Worm (Caenorhabditis elegans): Measurements from ENCODE around the gene sru-40.
A peak's percentile ranks its signal among the peaks of the same experiment; 100 is the strongest.

Gene sru-40

DNA sequence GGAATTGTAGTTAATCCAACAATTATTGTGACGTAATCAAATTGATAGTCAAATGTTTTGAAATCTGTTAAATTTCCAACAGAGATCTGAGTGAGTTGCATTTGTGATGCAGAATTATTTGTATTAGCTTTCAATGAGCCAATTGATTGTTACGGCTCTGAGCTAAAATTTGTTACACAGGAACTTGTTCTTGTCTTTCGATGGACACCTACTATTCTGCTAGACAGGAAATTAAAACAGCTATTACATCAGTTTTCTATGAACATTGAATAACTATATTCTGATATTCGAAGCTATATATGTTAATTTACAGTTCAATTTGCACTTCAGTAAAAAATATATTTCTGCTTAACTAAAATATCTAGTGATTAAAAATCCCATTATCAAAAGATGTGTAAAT is at the start of gene sru-40:
Gene sru-40, minus strand, starts transcription at position 101 of the 400 bp plus-strand sequence.
- TF ChIP-seq tag-97 (GFP tag; IDR thresholded peaks at IDR 0.05) (no peak), ceh-20 (GFP tag; IDR thresholded peaks at IDR 0.05) (no peak), saeg-2 (GFP tag; IDR thresholded peaks at IDR 0.05) (no peak), nhr-76 (tag; optimal IDR thresholded peaks at IDR 0.05) (no peak), lin-13 (GFP tag; optimal IDR thresholded peaks at IDR 0.05) (no peak), ceh-44 (GFP tag; IDR thresholded peaks at IDR 0.05) (no peak)

DNA sequence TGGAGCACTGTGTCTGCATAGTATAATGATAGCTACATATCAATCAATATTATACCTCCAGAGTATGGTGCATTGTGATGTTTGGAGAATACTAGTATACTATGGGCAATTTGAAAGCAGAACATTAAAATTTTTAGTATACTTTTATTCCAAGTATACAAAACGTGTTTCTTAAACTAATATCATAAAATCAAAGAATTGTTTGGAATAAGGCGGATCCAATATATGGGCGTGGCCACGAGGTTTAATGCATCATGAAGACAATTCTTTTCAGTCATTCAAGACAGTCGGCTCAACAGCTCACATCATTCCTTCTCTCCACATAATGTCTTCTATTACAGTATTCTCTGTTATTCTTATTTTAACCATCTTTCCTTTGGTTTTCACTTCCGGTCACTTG is 46.1 kb upstream of the sru-40 start, which contains the start of gene sdz-31:
Gene sdz-31, plus strand, starts transcription at position 301 of the 400 bp plus-strand sequence.
- TF ChIP-seq nhr-11 (tag; optimal IDR thresholded peaks at IDR 0.05): no peak
- TF ChIP-seq snpc-1.2 (GFP tag; IDR thresholded peaks at IDR 0.05): no peak
- no peak for TF ChIP-seq lin-29 (GFP tag; IDR thresholded peaks at IDR 0.05)
- TF ChIP-seq hif-1 (tag; optimal IDR thresholded peaks at IDR 0.05): no peak
- no peak for TF ChIP-seq skn-1 (tag; optimal IDR thresholded peaks at IDR 0.05)
- no peak for TF ChIP-seq nhr-42 (GFP tag; IDR thresholded peaks at IDR 0.05)
- no peak for TF ChIP-seq F26F4.8 (GFP tag; conservative IDR thresholded peaks at IDR 0.05)
- TF ChIP-seq aha-1 (tag): no peak
- TF ChIP-seq nhr-237 (tag; optimal IDR thresholded peaks at IDR 0.05): no peak
- TF ChIP-seq aly-2 (tag; optimal IDR thresholded peaks at IDR 0.05): no peak
- TF ChIP-seq egl-43 (GFP tag; IDR thresholded peaks at IDR 0.05): no peak
- no peak for TF ChIP-seq R02D3.7 (tag; optimal IDR thresholded peaks at IDR 0.05)
- no peak for TF ChIP-seq lsy-2 (tag; optimal IDR thresholded peaks at IDR 0.05)
- TF ChIP-seq daf-16 (GFP tag; optimal IDR thresholded peaks at IDR 0.05): no peak
- TF ChIP-seq daf-16 (tag; optimal IDR thresholded peaks at IDR 0.05): no peak
- TF ChIP-seq tag-97 (GFP tag; IDR thresholded peaks at IDR 0.05): no peak
- no peak for TF ChIP-seq ceh-44 (GFP tag; IDR thresholded peaks at IDR 0.05)
- no peak for TF ChIP-seq madf-5 (GFP tag; IDR thresholded peaks at IDR 0.05)
- no peak for TF ChIP-seq daf-8 (GFP tag; IDR thresholded peaks at IDR 0.05)

DNA sequence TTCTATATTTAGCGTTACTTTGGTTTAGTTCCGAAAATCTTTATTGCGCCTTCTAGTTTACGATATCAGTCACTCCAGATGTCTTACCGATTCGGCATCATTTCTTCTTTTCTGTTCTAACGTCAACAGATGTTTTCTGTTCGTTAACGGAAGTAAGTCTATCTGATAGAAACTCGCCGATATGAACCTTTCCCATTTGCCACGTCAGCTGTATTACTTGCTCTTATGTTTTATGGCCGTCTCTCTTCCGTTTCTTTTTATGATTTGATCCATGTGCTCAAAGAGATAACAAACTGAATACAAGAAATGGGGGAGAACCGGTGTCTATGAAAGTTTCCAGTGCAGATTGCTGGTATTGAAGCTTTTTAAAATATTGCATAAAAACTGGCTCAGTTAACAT is 45.6 kb upstream of the sru-40 start, which contains the start of gene srab-26:
Gene srab-26, minus strand, starts transcription at position 101 of the 400 bp plus-strand sequence.
- TF ChIP-seq Y48G9A.11 (GFP tag; IDR thresholded peaks at IDR 0.05) (no peak), tra-1 (GFP tag; IDR thresholded peaks at IDR 0.05) (no peak), ama-1 (optimal IDR thresholded peaks at IDR 0.05) (no peak), sdz-12 (GFP tag; optimal IDR thresholded peaks at IDR 0.05) (no peak), nhr-41 (GFP tag; IDR thresholded peaks at IDR 0.05) (no peak), tag-97 (GFP tag; IDR thresholded peaks at IDR 0.05) (no peak)

DNA sequence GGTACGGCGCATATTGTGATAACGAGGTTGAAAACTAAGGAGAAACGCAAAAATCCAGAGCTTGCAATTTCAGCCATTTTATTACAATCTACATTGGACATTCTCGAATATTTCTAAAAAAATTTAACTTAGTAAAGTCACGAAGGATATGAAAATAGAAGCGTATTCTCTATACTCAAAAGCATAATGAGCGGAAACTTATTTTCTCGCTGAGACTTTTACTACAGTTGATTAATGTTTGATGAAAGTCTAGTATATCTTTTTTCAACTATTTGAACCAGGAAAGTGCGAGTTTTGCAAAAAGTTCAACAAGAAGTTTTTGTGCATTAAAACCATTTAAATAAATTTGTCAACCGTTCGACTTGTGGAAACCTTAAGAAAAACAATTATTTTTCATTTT is 37.5 kb upstream of the sru-40 start, which contains the start of gene srab-18:
Gene srab-18, minus strand, starts transcription at position 101 of the 400 bp plus-strand sequence.
- TF ChIP-seq F37D6.2 (tag; optimal IDR thresholded peaks at IDR 0.05): no peak
- peak; percentile 16 for TF ChIP-seq aha-1 (tag)

DNA sequence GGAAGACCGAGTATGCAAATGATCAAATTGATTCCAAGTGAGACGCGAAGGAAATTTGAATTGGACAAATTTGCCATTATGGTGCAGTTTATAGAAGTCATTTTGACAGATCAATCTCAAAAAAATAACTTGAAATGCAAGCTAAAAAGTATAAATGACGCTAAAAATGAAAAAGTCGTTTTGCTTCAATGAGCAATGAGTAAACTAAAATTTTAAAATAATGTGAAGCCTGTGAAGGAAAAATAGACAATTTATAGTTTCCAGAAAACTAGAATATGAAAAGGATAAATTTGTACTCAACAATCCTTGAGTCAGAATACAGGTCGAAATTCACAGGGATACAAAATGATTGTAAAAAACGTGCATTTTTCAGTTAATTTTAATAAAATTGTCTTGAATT is 34.5 kb upstream of the sru-40 start, which contains the start of gene srab-17:
Gene srab-17, minus strand, starts transcription at position 101 of the 400 bp plus-strand sequence.
- TF ChIP-seq cey-2 (tag; optimal IDR thresholded peaks at IDR 0.05; ENCODE audit: borderline replicate concordance, insufficient read depth): no peak
- TF ChIP-seq vab-7 (GFP tag; IDR thresholded peaks at IDR 0.05): no peak
- TF ChIP-seq skn-1 (tag; optimal IDR thresholded peaks at IDR 0.05): no peak
- no peak for TF ChIP-seq dmd-9 (GFP tag; IDR thresholded peaks at IDR 0.05)
- TF ChIP-seq snpc-4 (tag; optimal IDR thresholded peaks at IDR 0.05): no peak
- TF ChIP-seq Y75B8A.6 (GFP tag; IDR thresholded peaks at IDR 0.05): no peak
- no peak for TF ChIP-seq ceh-82 (tag; optimal IDR thresholded peaks at IDR 0.05)
- TF ChIP-seq D1046.2 (GFP tag; IDR thresholded peaks at IDR 0.05): no peak
- no peak for TF ChIP-seq zag-1 (tag; optimal IDR thresholded peaks at IDR 0.05)
- TF ChIP-seq nhr-42 (GFP tag; IDR thresholded peaks at IDR 0.05): no peak
- no peak for TF ChIP-seq daf-8 (GFP tag; IDR thresholded peaks at IDR 0.05)
- TF ChIP-seq daf-12 (tag; optimal IDR thresholded peaks at IDR 0.05): no peak
- TF ChIP-seq nhr-111 (GFP tag; optimal IDR thresholded peaks at IDR 0.05): no peak
- TF ChIP-seq Y105C5A.15 (GFP tag; IDR thresholded peaks at IDR 0.05): no peak
- TF ChIP-seq lim-7 (GFP tag; IDR thresholded peaks at IDR 0.05): no peak
- TF ChIP-seq T26A8.4 (GFP tag; IDR thresholded peaks at IDR 0.05): no peak
